Worm (Caenorhabditis elegans) whole organism, midembryonic: Measurements from ENCODE around the gene str-256.

Source experiments
- T22C8.4 ChIP-seq: fragments of 200-800 bp; sonication (Bioruptor generic); IDR thresholded peaks from 2 replicates; pipeline ENCODE4 v1.3.6; 2022; ENCODE audit warnings: missing genetic modification characterization, missing compliant biosample characterization
- cog-1 ChIP-seq: sonication (generic microtip); optimal IDR thresholded peaks from 2 replicates; lab custom pipeline; 2016; ENCODE audit warnings: missing genetic modification characterization, missing compliant biosample characterization
- flt-1 ChIP-seq: fragments of 200-800 bp; sonication (Bioruptor generic); IDR thresholded peaks from 2 replicates; pipeline ENCODE4 v1.3.6; 2022; ENCODE audit warnings: missing genetic modification characterization, missing compliant biosample characterization
- klf-2 ChIP-seq: fragments of 200-800 bp; sonication (Bioruptor generic); conservative IDR thresholded peaks from 2 replicates; pipeline ENCODE4 v1.3.6; 2022; ENCODE audit warnings: missing genetic modification reagents, missing genetic modification characterization, missing compliant biosample characterization
- med-1 ChIP-seq: sonication (generic microtip); optimal IDR thresholded peaks from 2 replicates; lab custom pipeline; 2017; ENCODE audit warnings: missing genetic modification characterization, mild to moderate bottlenecking, missing compliant biosample characterization, antibody characterized with exemption, missing genetic modification reagents; ENCODE audit not compliant: insufficient read depth
- ref-1 ChIP-seq: fragments of 200-800 bp; sonication (Bioruptor generic); conservative IDR thresholded peaks from 2 replicates; pipeline ENCODE4 v1.3.6; 2022; ENCODE audit warnings: missing genetic modification reagents, missing genetic modification characterization, missing compliant biosample characterization
- tab-1 ChIP-seq: fragments of 200-800 bp; sonication (Bioruptor generic); IDR thresholded peaks from 2 replicates; pipeline ENCODE4 v1.3.6; 2022; ENCODE audit warnings: missing genetic modification characterization, missing compliant biosample characterization
- ztf-23 ChIP-seq: fragments of 200-800 bp; sonication (Bioruptor generic); IDR thresholded peaks from 2 replicates; pipeline ENCODE4 v1.3.6; 2022; ENCODE audit warnings: missing genetic modification reagents, missing genetic modification characterization, missing compliant biosample characterization
- ztf-29 ChIP-seq: fragments of 200-800 bp; sonication (Bioruptor generic); IDR thresholded peaks from 2 replicates; pipeline ENCODE4 v1.3.6; 2022; ENCODE audit warnings: missing genetic modification reagents, missing genetic modification characterization, missing compliant biosample characterization

The str-256 gene

ce11 chrV:477664-478212 is 23.4 kb downstream of the str-256 start, which contains the start of gene nhr-55:
Gene nhr-55, plus strand, starts transcription at chrV:478162.
- TF ChIP-seq cog-1 (tag; lab: Kevin White, UChicago) (no peak), tab-1 (GFP tag; lab: Robert Waterston, UW) (no peak), ref-1 (GFP tag; lab: Robert Waterston, UW) (no peak), med-1 (GFP tag; lab: Kevin White, UChicago) (no peak), klf-2 (GFP tag; lab: Robert Waterston, UW) (no peak), T22C8.4 (no peak), ztf-23 (GFP tag; lab: Robert Waterston, UW) (no peak), flt-1 (GFP tag; lab: Robert Waterston, UW) (no peak), ztf-29 (GFP tag; lab: Robert Waterston, UW) (no peak)

ce11 chrV:474516-474915 is 26.6 kb downstream of the str-256 start, which contains the start of gene nhr-99:
Gene nhr-99, plus strand, starts transcription at chrV:474778.
- TF ChIP-seq flt-1 (GFP tag; lab: Robert Waterston, UW) (no peak), ref-1 (GFP tag; lab: Robert Waterston, UW) (no peak), ztf-29 (GFP tag; lab: Robert Waterston, UW) (no peak), tab-1 (GFP tag; lab: Robert Waterston, UW) (no peak), klf-2 (GFP tag; lab: Robert Waterston, UW) (no peak), med-1 (GFP tag; lab: Kevin White, UChicago) (no peak), cog-1 (tag; lab: Kevin White, UChicago) (no peak), ztf-23 (GFP tag; lab: Robert Waterston, UW) (no peak), T22C8.4 (no peak)

ce11 chrV:472589-472988 is 28.5 kb downstream of the str-256 start, which contains the start of gene srt-31:
Gene srt-31, plus strand, starts transcription at chrV:472889.
- TF ChIP-seq ref-1 (GFP tag; lab: Robert Waterston, UW), result no peak
- no peak for TF ChIP-seq med-1 (GFP tag; lab: Kevin White, UChicago)
- no peak for TF ChIP-seq ztf-23 (GFP tag; lab: Robert Waterston, UW)
- no peak for TF ChIP-seq tab-1 (GFP tag; lab: Robert Waterston, UW)
- TF ChIP-seq klf-2 (GFP tag; lab: Robert Waterston, UW), result no peak
- TF ChIP-seq ztf-29 (GFP tag; lab: Robert Waterston, UW), result no peak
- no peak for TF ChIP-seq flt-1 (GFP tag; lab: Robert Waterston, UW)
- TF ChIP-seq T22C8.4, result no peak
- no peak for TF ChIP-seq cog-1 (tag; lab: Kevin White, UChicago)

- TF ChIP-seq ref-1 (GFP tag; lab: Robert Waterston, UW), result no peak
- TF ChIP-seq klf-2 (GFP tag; lab: Robert Waterston, UW), result no peak
- TF ChIP-seq med-1 (GFP tag; lab: Kevin White, UChicago), result no peak
- no peak for TF ChIP-seq ztf-23 (GFP tag; lab: Robert Waterston, UW)
- no peak for TF ChIP-seq cog-1 (tag; lab: Kevin White, UChicago)
- no peak for TF ChIP-seq tab-1 (GFP tag; lab: Robert Waterston, UW)
- TF ChIP-seq T22C8.4, result no peak
- TF ChIP-seq flt-1 (GFP tag; lab: Robert Waterston, UW), result no peak
- TF ChIP-seq ztf-29 (GFP tag; lab: Robert Waterston, UW), result no peak
Measured at ce11 chrV:468460-468859, 32.7 kb downstream of the str-256 start, which contains the start of gene srbc-57. Gene srbc-57, minus strand, starts transcription at chrV:468560.

- TF ChIP-seq ztf-29 (GFP tag; lab: Robert Waterston, UW) (no peak), klf-2 (GFP tag; lab: Robert Waterston, UW) (no peak), ztf-23 (GFP tag; lab: Robert Waterston, UW) (no peak), med-1 (GFP tag; lab: Kevin White, UChicago) (no peak), tab-1 (GFP tag; lab: Robert Waterston, UW) (no peak)
Measured at ce11 chrV:467507-467906, 33.6 kb downstream of the str-256 start.

ce11 chrV:465355-465754 is 35.8 kb downstream of the str-256 start:
- TF ChIP-seq med-1 (GFP tag; lab: Kevin White, UChicago), result no peak
- TF ChIP-seq ztf-23 (GFP tag; lab: Robert Waterston, UW), result no peak
- no peak for TF ChIP-seq ztf-29 (GFP tag; lab: Robert Waterston, UW)
- TF ChIP-seq ref-1 (GFP tag; lab: Robert Waterston, UW), result no peak
- TF ChIP-seq cog-1 (tag; lab: Kevin White, UChicago), result no peak

- TF ChIP-seq T22C8.4, result no peak
- no peak for TF ChIP-seq ztf-23 (GFP tag; lab: Robert Waterston, UW)
- no peak for TF ChIP-seq cog-1 (tag; lab: Kevin White, UChicago)
- no peak for TF ChIP-seq ztf-29 (GFP tag; lab: Robert Waterston, UW)
- TF ChIP-seq klf-2 (GFP tag; lab: Robert Waterston, UW), result no peak
- no peak for TF ChIP-seq ref-1 (GFP tag; lab: Robert Waterston, UW)
- TF ChIP-seq flt-1 (GFP tag; lab: Robert Waterston, UW), result no peak
- no peak for TF ChIP-seq med-1 (GFP tag; lab: Kevin White, UChicago)
- TF ChIP-seq tab-1 (GFP tag; lab: Robert Waterston, UW), result no peak
Measured at ce11 chrV:464800-465199, 36.3 kb downstream of the str-256 start, which contains the start of gene nhr-201. Gene nhr-201, plus strand, starts transcription at chrV:464828.

ce11 chrV:462263-462662 is 38.9 kb downstream of the str-256 start, which contains the start of gene nhr-202:
Gene nhr-202, plus strand, starts transcription at chrV:462588.
- no peak for TF ChIP-seq ztf-23 (GFP tag; lab: Robert Waterston, UW)
- TF ChIP-seq cog-1 (tag; lab: Kevin White, UChicago), result no peak
- no peak for TF ChIP-seq ztf-29 (GFP tag; lab: Robert Waterston, UW)
- no peak for TF ChIP-seq tab-1 (GFP tag; lab: Robert Waterston, UW)
- TF ChIP-seq T22C8.4, result no peak
- TF ChIP-seq med-1 (GFP tag; lab: Kevin White, UChicago), result no peak
- TF ChIP-seq flt-1 (GFP tag; lab: Robert Waterston, UW), result no peak
- no peak for TF ChIP-seq ref-1 (GFP tag; lab: Robert Waterston, UW)
- TF ChIP-seq klf-2 (GFP tag; lab: Robert Waterston, UW), result no peak

- TF ChIP-seq ztf-29 (GFP tag; lab: Robert Waterston, UW), result no peak
- TF ChIP-seq ztf-23 (GFP tag; lab: Robert Waterston, UW), result no peak
- TF ChIP-seq flt-1 (GFP tag; lab: Robert Waterston, UW), result no peak
- no peak for TF ChIP-seq med-1 (GFP tag; lab: Kevin White, UChicago)
- TF ChIP-seq ref-1 (GFP tag; lab: Robert Waterston, UW), result no peak
- TF ChIP-seq klf-2 (GFP tag; lab: Robert Waterston, UW), result no peak
Measured at ce11 chrV:459464-459863, 41.7 kb downstream of the str-256 start, which contains the start of gene nhr-203. Gene nhr-203, plus strand, starts transcription at chrV:459795.
